Worm (Caenorhabditis elegans): ENCODE results near the gene fbxc-30.

DNA sequence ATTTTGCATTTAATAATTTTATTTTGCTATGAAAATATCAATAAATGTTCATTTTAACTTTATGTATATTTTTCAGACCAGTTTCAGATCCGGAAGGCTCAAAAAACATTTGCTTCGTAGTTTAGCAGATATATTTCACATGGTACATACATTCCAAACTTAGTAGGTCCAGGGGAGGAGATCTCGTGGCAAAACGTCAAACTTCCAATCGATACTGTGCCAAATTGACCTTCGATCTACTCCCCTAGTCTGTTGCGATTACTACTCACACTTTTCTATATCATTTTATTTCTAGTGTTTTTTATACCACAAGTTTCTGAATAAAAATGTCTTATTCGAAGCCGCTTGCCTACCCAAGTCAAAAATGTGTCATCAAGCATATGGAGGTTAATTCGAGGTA, 5.7 kb upstream of the fbxc-30 start, which contains the start of gene fbxc-31:
- TF ChIP-seq dao-5 (tag; optimal IDR thresholded peaks at IDR 0.05) (no peak), him-1 (tag; optimal IDR thresholded peaks at IDR 0.05) (no peak), W03F9.2 (tag; optimal IDR thresholded peaks at IDR 0.05) (no peak)
